Worm (Caenorhabditis elegans) whole organism, young adult: ENCODE measurements around the gene ddb-1.

Source experiments
- F23B12.7 ChIP-seq: sonication (generic microtip); optimal IDR thresholded peaks from 2 replicates; lab custom pipeline; 2017; ENCODE audit warnings: missing genetic modification characterization, mild to moderate bottlenecking, missing compliant biosample characterization, antibody characterized with exemption, moderate library complexity; ENCODE audit not compliant: insufficient read depth
- ztf-28 ChIP-seq: fragments of 200-800 bp; sonication (Bioruptor generic); IDR thresholded peaks from 2 replicates; pipeline ENCODE4 v1.3.6; 2022; ENCODE audit warnings: missing genetic modification reagents, missing genetic modification characterization, missing compliant biosample characterization

DNA sequence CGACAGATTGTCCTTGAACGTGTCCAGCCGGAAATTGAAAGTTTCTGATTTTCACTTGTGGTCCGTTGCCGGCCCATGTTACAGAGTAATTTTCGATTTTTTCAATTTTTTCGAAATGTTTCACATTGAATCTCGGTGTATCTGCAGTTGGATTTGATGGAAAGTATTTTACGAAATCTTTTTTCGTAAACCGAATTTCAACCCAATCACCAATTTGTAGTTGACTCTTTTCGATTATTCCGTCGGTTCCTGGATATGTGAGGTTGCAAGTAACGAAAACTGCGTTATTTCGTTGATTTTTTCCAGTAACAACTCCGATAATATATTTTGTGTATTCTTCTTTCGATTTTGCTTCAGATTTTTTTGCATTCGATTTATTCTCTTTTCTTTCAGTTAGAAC, 28.6 kb upstream of the ddb-1 start:
- TF ChIP-seq F23B12.7, result no peak
- no peak for TF ChIP-seq ztf-28 (GFP tag; lab: Robert Waterston, UW)
